Fruit fly (Drosophila melanogaster) whole organism, embryonic: ENCODE data around the gene CG5928.
A peak's percentile ranks its signal among the peaks of the same experiment; 100 is the strongest.

ENCODE experiments used
- Abd-B ChIP-seq: fragments of 200-800 bp; sonication (Bioruptor generic); optimal IDR thresholded peaks from 2 replicates; lab custom pipeline; 2018; ENCODE audit warnings: missing biosample characterization, mild to moderate bottlenecking, missing genetic modification characterization, moderate library complexity
- Atf6 ChIP-seq: fragments of 200-800 bp; sonication (Bioruptor generic); IDR thresholded peaks from 2 replicates; pipeline ENCODE4 v1.3.6; 2022; ENCODE audit warnings: missing biosample characterization, missing genetic modification characterization
- BEAF-32 ChIP-seq: fragments of 200-800 bp; sonication (Bioruptor generic); optimal IDR thresholded peaks from 3 replicates; lab custom pipeline; 2017; ENCODE audit warnings: missing biosample characterization, missing genetic modification characterization, mild to moderate bottlenecking, moderate library complexity, missing genetic modification reagents
- CG10366 ChIP-seq: fragments of 200-800 bp; sonication (Bioruptor generic); IDR thresholded peaks from 2 replicates; pipeline ENCODE4 v1.3.6; 2022; ENCODE audit warnings: missing biosample characterization, missing genetic modification characterization
- CG11695 ChIP-seq: fragments of 200-800 bp; sonication (Bioruptor generic); IDR thresholded peaks from 3 replicates; pipeline ENCODE4 v1.3.6; 2022; ENCODE audit warnings: missing biosample characterization, missing genetic modification characterization
- CG12219 ChIP-seq: fragments of 200-800 bp; sonication (Bioruptor generic); optimal IDR thresholded peaks from 3 replicates; lab custom pipeline; 2018; ENCODE audit warnings: missing biosample characterization, mild to moderate bottlenecking, missing genetic modification characterization
- CG12236 ChIP-seq: fragments of 200-800 bp; sonication (Bioruptor generic); optimal IDR thresholded peaks from 2 replicates; lab custom pipeline; 2016; ENCODE audit warnings: missing biosample characterization, missing genetic modification characterization
- CG12299 ChIP-seq: fragments of 200-800 bp; sonication (Bioruptor generic); optimal IDR thresholded peaks from 2 replicates; lab custom pipeline; 2018; ENCODE audit warnings: missing biosample characterization, mild to moderate bottlenecking, missing genetic modification characterization
- CG13424 ChIP-seq: fragments of 200-800 bp; sonication (Bioruptor generic); optimal IDR thresholded peaks from 2 replicates; lab custom pipeline; 2019; ENCODE audit warnings: missing biosample characterization, mild to moderate bottlenecking, missing genetic modification characterization, moderate library complexity
- CG14014 ChIP-seq: fragments of 200-800 bp; sonication (Bioruptor generic); IDR thresholded peaks from 2 replicates; pipeline ENCODE4 v1.3.6; 2022; ENCODE audit warnings: missing biosample characterization, missing genetic modification characterization
- CG17186 ChIP-seq: fragments of 200-800 bp; sonication (Bioruptor generic); optimal IDR thresholded peaks from 3 replicates; lab custom pipeline; 2017; ENCODE audit warnings: missing biosample characterization, missing genetic modification reagents, missing genetic modification characterization
- CG18764 ChIP-seq: fragments of 200-800 bp; sonication (Bioruptor generic); optimal IDR thresholded peaks from 3 replicates; lab custom pipeline; 2016; ENCODE audit warnings: missing biosample characterization, missing genetic modification characterization
- CG4730 ChIP-seq: fragments of 200-800 bp; sonication (Bioruptor generic); IDR thresholded peaks from 2 replicates; pipeline ENCODE4 v1.3.6; 2022; ENCODE audit warnings: missing biosample characterization, missing genetic modification characterization
- CG5180 ChIP-seq: fragments of 200-800 bp; sonication (Bioruptor generic); optimal IDR thresholded peaks from 3 replicates; lab custom pipeline; 2017; ENCODE audit warnings: missing biosample characterization, missing genetic modification characterization, mild to moderate bottlenecking, moderate library complexity, missing genetic modification reagents
- CG6254 ChIP-seq: fragments of 200-800 bp; sonication (Bioruptor generic); optimal IDR thresholded peaks from 3 replicates; lab custom pipeline; 2017; ENCODE audit warnings: mild to moderate bottlenecking, missing biosample characterization, missing genetic modification reagents, missing genetic modification characterization
- CG6683 ChIP-seq: fragments of 200-800 bp; sonication (Bioruptor generic); optimal IDR thresholded peaks from 2 replicates; lab custom pipeline; 2017; ENCODE audit warnings: missing biosample characterization, mild to moderate bottlenecking, missing genetic modification characterization, missing genetic modification reagents
- CG7786 ChIP-seq: fragments of 200-800 bp; sonication (Bioruptor generic); optimal IDR thresholded peaks from 2 replicates; lab custom pipeline; 2016; ENCODE audit warnings: missing biosample characterization, missing genetic modification characterization
- CG8765 ChIP-seq: fragments of 200-800 bp; sonication (Bioruptor generic); IDR thresholded peaks from 2 replicates; pipeline ENCODE4 v1.3.6; 2022; ENCODE audit warnings: missing biosample characterization, missing genetic modification characterization
- CG9215 ChIP-seq: fragments of 200-800 bp; sonication (Bioruptor generic); IDR thresholded peaks from 2 replicates; pipeline ENCODE4 v1.3.6; 2022; ENCODE audit warnings: missing biosample characterization, missing genetic modification characterization
- CoRest ChIP-seq: fragments of 200-800 bp; sonication (Bioruptor generic); optimal IDR thresholded peaks from 3 replicates; lab custom pipeline; 2018; ENCODE audit warnings: missing biosample characterization, mild to moderate bottlenecking, missing genetic modification characterization, moderate library complexity
- Dbx ChIP-seq: fragments of 200-800 bp; sonication (Bioruptor generic); IDR thresholded peaks from 3 replicates; pipeline ENCODE4 v1.3.6; 2022; ENCODE audit warnings: missing biosample characterization, missing genetic modification characterization
- Dfd ChIP-seq, 2 experiments: fragments of >200 bp; optimal IDR thresholded peaks; 2 replicates each; lab custom pipeline; 2017; ENCODE audit warnings: missing biosample characterization in 2 of 2, missing genetic modification characterization in 2 of 2
- H2.0 ChIP-seq: fragments of 200-800 bp; sonication (Bioruptor generic); IDR thresholded peaks from 2 replicates; pipeline ENCODE4 v1.3.6; 2022; ENCODE audit warnings: missing biosample characterization, missing genetic modification characterization
- HHEX ChIP-seq: fragments of 200-800 bp; sonication (Bioruptor generic); optimal IDR thresholded peaks from 3 replicates; lab custom pipeline; 2017; ENCODE audit warnings: missing biosample characterization, mild to moderate bottlenecking, missing genetic modification characterization, missing genetic modification reagents
- HLH54F ChIP-seq: fragments of 200-800 bp; sonication (Bioruptor generic); optimal IDR thresholded peaks from 3 replicates; lab custom pipeline; 2016; ENCODE audit warnings: missing biosample characterization, missing genetic modification characterization
- Hand ChIP-seq: fragments of 200-800 bp; sonication (Bioruptor generic); optimal IDR thresholded peaks from 2 replicates; lab custom pipeline; 2017; ENCODE audit warnings: mild to moderate bottlenecking, missing biosample characterization, missing genetic modification reagents, missing genetic modification characterization
- Nf-YC ChIP-seq: fragments of 200-800 bp; optimal IDR thresholded peaks from 3 replicates; lab custom pipeline; 2019; ENCODE audit warnings: missing biosample characterization, mild to moderate bottlenecking, missing genetic modification characterization, moderate library complexity
- Oli ChIP-seq: fragments of 200-800 bp; sonication (Bioruptor generic); optimal IDR thresholded peaks from 2 replicates; lab custom pipeline; 2018; ENCODE audit warnings: missing biosample characterization, mild to moderate bottlenecking, missing genetic modification characterization, moderate library complexity
- Spps ChIP-seq: fragments of 200-800 bp; sonication (Bioruptor generic); optimal IDR thresholded peaks from 2 replicates; lab custom pipeline; 2018; ENCODE audit warnings: missing biosample characterization, mild to moderate bottlenecking, missing genetic modification characterization
- Usf ChIP-seq: fragments of 200-800 bp; sonication (Bioruptor generic); optimal IDR thresholded peaks from 2 replicates; lab custom pipeline; 2017; ENCODE audit warnings: missing genotype, missing biosample characterization, missing genetic modification characterization
- ac ChIP-seq: fragments of 200-800 bp; sonication (Bioruptor generic); optimal IDR thresholded peaks from 3 replicates; lab custom pipeline; 2017; ENCODE audit warnings: missing biosample characterization, mild to moderate bottlenecking, missing genetic modification characterization
- chm ChIP-seq: fragments of 200-800 bp; sonication (Bioruptor generic); IDR thresholded peaks from 2 replicates; pipeline ENCODE4 v1.3.6; 2022; ENCODE audit warnings: missing biosample characterization, missing genetic modification characterization
- ci ChIP-seq: fragments of 200-800 bp; sonication (Bioruptor generic); IDR thresholded peaks from 3 replicates; pipeline ENCODE4 v1.3.6; 2022; ENCODE audit warnings: missing biosample characterization, missing genetic modification characterization
- dan ChIP-seq: fragments of 200-800 bp; sonication (Bioruptor generic); IDR thresholded peaks from 2 replicates; pipeline ENCODE4 v1.3.6; 2022; ENCODE audit warnings: missing biosample characterization, missing genetic modification characterization
- dpn ChIP-seq, 2 experiments: fragments of 200-800 bp; sonication (Bioruptor generic); optimal IDR thresholded peaks; 3 replicates each; lab custom pipeline; 2016; ENCODE audit warnings: missing biosample characterization in 2 of 2, missing genetic modification characterization in 2 of 2
- emc ChIP-seq: fragments of 200-800 bp; sonication (Bioruptor generic); optimal IDR thresholded peaks from 2 replicates; lab custom pipeline; 2016; ENCODE audit warnings: missing biosample characterization, missing genetic modification characterization
- gem ChIP-seq: fragments of 200-800 bp; sonication (Bioruptor generic); optimal IDR thresholded peaks from 2 replicates; lab custom pipeline; 2019; ENCODE audit warnings: missing biosample characterization, mild to moderate bottlenecking, missing genetic modification characterization, moderate library complexity
- hth ChIP-seq: fragments of >200 bp; optimal IDR thresholded peaks from 2 replicates; lab custom pipeline; 2017; ENCODE audit warnings: inconsistent platforms
- knrl ChIP-seq: fragments of 200-800 bp; sonication (Bioruptor generic); IDR thresholded peaks from 3 replicates; pipeline ENCODE4 v1.3.6; 2022; ENCODE audit warnings: missing biosample characterization, missing genetic modification characterization; ENCODE audit not compliant: partially characterized antibody
- lola ChIP-seq, 3 experiments: fragments of >200 bp in 2 of 3; fragments of 200-800 bp in 1 of 3; sonication (Bioruptor generic) in 1 of 3; optimal IDR thresholded peaks; 2 replicates each; lab custom pipeline; 2017 to 2019; ENCODE audit warnings: missing biosample characterization in 3 of 3, missing genetic modification characterization in 3 of 3, mild to moderate bottlenecking in 1 of 3, moderate library complexity in 1 of 3
- mirr ChIP-seq: fragments of 200-800 bp; sonication (Bioruptor generic); optimal IDR thresholded peaks from 3 replicates; lab custom pipeline; 2018; ENCODE audit warnings: missing biosample characterization, mild to moderate bottlenecking, missing genetic modification characterization
- mld ChIP-seq: fragments of 200-800 bp; sonication (Bioruptor generic); IDR thresholded peaks from 3 replicates; pipeline ENCODE4 v1.3.6; 2022; ENCODE audit warnings: missing biosample characterization, missing genetic modification characterization; ENCODE audit not compliant: partially characterized antibody
- nom ChIP-seq: fragments of 200-800 bp; sonication (Bioruptor generic); optimal IDR thresholded peaks from 2 replicates; lab custom pipeline; 2017; ENCODE audit warnings: missing biosample characterization, missing genetic modification characterization, mild to moderate bottlenecking, moderate library complexity, missing genetic modification reagents
- pb ChIP-seq: fragments of 200-800 bp; sonication (Bioruptor generic); optimal IDR thresholded peaks from 3 replicates; lab custom pipeline; 2016; ENCODE audit warnings: missing biosample characterization, missing genetic modification characterization
- repo ChIP-seq: fragments of 200-800 bp; sonication (Bioruptor generic); optimal IDR thresholded peaks from 2 replicates; lab custom pipeline; 2016; ENCODE audit warnings: missing biosample characterization, missing genetic modification characterization
- run ChIP-seq: fragments of 200-800 bp; sonication (Bioruptor generic); optimal IDR thresholded peaks from 3 replicates; lab custom pipeline; 2018; ENCODE audit warnings: missing biosample characterization, mild to moderate bottlenecking, missing genetic modification characterization
- schlank ChIP-seq: fragments of 200-800 bp; sonication (Bioruptor generic); optimal IDR thresholded peaks from 2 replicates; lab custom pipeline; 2018; ENCODE audit warnings: missing biosample characterization, mild to moderate bottlenecking, missing genetic modification characterization
- tin ChIP-seq: fragments of 200-800 bp; sonication (Bioruptor generic); optimal IDR thresholded peaks from 3 replicates; lab custom pipeline; 2016; ENCODE audit warnings: missing biosample characterization, missing genetic modification characterization
- tna ChIP-seq: fragments of 200-800 bp; sonication (Bioruptor generic); IDR thresholded peaks from 2 replicates; pipeline ENCODE4 v1.3.6; 2022; ENCODE audit warnings: missing biosample characterization, missing genetic modification characterization; ENCODE audit not compliant: partially characterized antibody
- tup ChIP-seq: fragments of 200-800 bp; sonication (Bioruptor generic); optimal IDR thresholded peaks from 2 replicates; lab custom pipeline; 2016; ENCODE audit warnings: missing biosample characterization, mild to moderate bottlenecking, missing genetic modification characterization, moderate library complexity
- usp ChIP-seq: fragments of >200 bp; optimal IDR thresholded peaks from 2 replicates; lab custom pipeline; 2017; ENCODE audit warnings: missing biosample characterization, missing genetic modification characterization

CG5928 gene

DNA sequence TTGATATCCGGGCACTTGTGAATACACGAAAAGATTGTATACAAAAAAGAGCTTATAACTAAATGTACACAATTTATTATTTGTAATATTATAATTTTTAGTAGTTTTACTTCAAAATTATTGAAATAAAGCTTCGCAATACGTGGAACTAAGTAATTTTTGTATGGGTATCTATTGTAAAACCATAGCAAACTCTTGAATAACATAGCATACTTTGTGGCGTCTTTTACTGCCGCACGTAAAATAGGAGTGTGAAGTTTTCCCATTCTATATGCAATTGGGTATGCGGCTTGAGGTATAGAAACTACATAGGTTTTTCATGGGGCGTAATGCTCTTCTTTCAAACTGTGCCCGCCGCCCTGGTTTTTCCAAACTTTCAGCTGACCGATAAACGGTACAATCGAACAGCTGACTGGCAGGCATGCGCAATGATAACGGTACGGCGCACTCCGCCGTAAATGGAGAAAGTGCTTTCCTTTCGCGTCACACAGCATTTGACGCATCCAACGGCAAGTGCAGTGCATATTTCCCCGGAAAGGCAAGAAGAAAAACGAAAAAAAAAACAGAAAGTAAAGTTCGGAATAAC lies 28.2 kb upstream of the CG5928 start, which contains the start of gene CG5937 (continued):
- no peak for TF ChIP-seq dpn (GFP tag; optimal IDR thresholded peaks at IDR 0.05; lab: Kevin White, UChicago)
- no peak for TF ChIP-seq ac (GFP tag; lab: Kevin White, UChicago)
- no peak for TF ChIP-seq BEAF-32 (GFP tag; lab: Kevin White, UChicago)
- TF ChIP-seq pb (GFP tag; lab: Kevin White, UChicago), result no peak
- TF ChIP-seq CG5180 (GFP tag; lab: Kevin White, UChicago), result peak; percentile 33
- no peak for TF ChIP-seq CG12219 (GFP tag; lab: Kevin White, UChicago)
- no peak for TF ChIP-seq tna (GFP tag; lab: Robert Waterston, UW)
- TF ChIP-seq repo (GFP tag; lab: Kevin White, UChicago), result no peak
- no peak for TF ChIP-seq mld
- peak; percentile 42 for TF ChIP-seq CoRest (tag; lab: Kevin White, UChicago)
- no peak for TF ChIP-seq schlank (tag; lab: Kevin White, UChicago)
- TF ChIP-seq Spps (tag; lab: Kevin White, UChicago), result no peak
- no peak for TF ChIP-seq CG8765
- no peak for TF ChIP-seq Abd-B (GFP tag; lab: Kevin White, UChicago)
- TF ChIP-seq dan (GFP tag; lab: Robert Waterston, UW), result no peak
- no peak for TF ChIP-seq HHEX (GFP tag; lab: Kevin White, UChicago)
- TF ChIP-seq CG10366, result no peak
- no peak for TF ChIP-seq CG14014 (GFP tag; lab: Robert Waterston, UW)
- no peak for TF ChIP-seq tup (GFP tag; lab: Kevin White, UChicago)
- TF ChIP-seq CG6254 (GFP tag; lab: Kevin White, UChicago), result no peak
- no peak for TF ChIP-seq gem (tag; lab: Kevin White, UChicago)
- TF ChIP-seq Oli, result no peak
- no peak for TF ChIP-seq emc (GFP tag; lab: Kevin White, UChicago)
- TF ChIP-seq nom, result no peak
- no peak for TF ChIP-seq Dbx (GFP tag; lab: Robert Waterston, UW)
- TF ChIP-seq hth (lab: Kevin White, UChicago), result no peak
- no peak for TF ChIP-seq CG18764 (GFP tag; lab: Kevin White, UChicago)
- no peak for TF ChIP-seq CG7786
- TF ChIP-seq ci (GFP tag; lab: Robert Waterston, UW), result no peak
- no peak for TF ChIP-seq Hand (GFP tag; lab: Kevin White, UChicago)
- TF ChIP-seq Atf6 (GFP tag; lab: Robert Waterston, UW), result no peak
- no peak for TF ChIP-seq CG4730
- no peak for TF ChIP-seq CG6683 (GFP tag; lab: Kevin White, UChicago)
- TF ChIP-seq tin, result peak; percentile 4
- TF ChIP-seq Nf-YC (tag; lab: Kevin White, UChicago), result peak; percentile 46
- TF ChIP-seq CG13424 (tag; lab: Kevin White, UChicago), result peak; percentile 46
- TF ChIP-seq Dfd (GFP tag; optimal IDR thresholded peaks at IDR 0.05; lab: Kevin White, UChicago), result no peak
- no peak for TF ChIP-seq CG9215
- TF ChIP-seq CG11695 (GFP tag; lab: Robert Waterston, UW), result no peak
- no peak for TF ChIP-seq CG12299 (tag; lab: Kevin White, UChicago)
- TF ChIP-seq usp, result no peak
- no peak for TF ChIP-seq Usf
- no peak for TF ChIP-seq HLH54F
- TF ChIP-seq lola (GFP tag; optimal IDR thresholded peaks at IDR 0.05; lab: Kevin White, UChicago), result peak in 1 of 3 experiments; percentile 4
- no peak for TF ChIP-seq CG12236 (GFP tag; lab: Kevin White, UChicago)
- no peak for TF ChIP-seq run (tag; lab: Kevin White, UChicago)
- TF ChIP-seq chm, result no peak
- no peak for TF ChIP-seq H2.0 (GFP tag; lab: Robert Waterston, UW)
- no peak for TF ChIP-seq mirr (GFP tag; lab: Kevin White, UChicago)
- no peak for TF ChIP-seq CG17186 (GFP tag; lab: Kevin White, UChicago)
- TF ChIP-seq knrl (GFP tag; lab: Robert Waterston, UW), result no peak
